Worm (Caenorhabditis elegans) whole organism, young adult: ENCODE measurements around the gene zfp-1.

Experiments used
- ama-1 ChIP-seq, 3 experiments: fragments of 150-350 bp in 1 of 3; sonication (generic microtip) in 2 of 3; optimal IDR thresholded peaks; 2 replicates each; lab custom pipeline; 2014 to 2018; ENCODE audit warnings: missing biosample characterization in 2 of 3, missing genetic modification characterization in 2 of 3, missing genetic modification reagents in 2 of 3
- die-1 ChIP-seq: sonication (generic microtip); optimal IDR thresholded peaks from 2 replicates; lab custom pipeline; 2016; ENCODE audit warnings: missing genotype, mild to moderate bottlenecking, missing genetic modification characterization, missing compliant biosample characterization
- dpff-1 ChIP-seq: sonication (generic microtip); optimal IDR thresholded peaks from 2 replicates; lab custom pipeline; 2017; ENCODE audit warnings: mild to moderate bottlenecking, missing genetic modification characterization, missing compliant biosample characterization
- hrde-1 ChIP-seq: sonication (generic microtip); optimal IDR thresholded peaks from 2 replicates; lab custom pipeline; 2016; ENCODE audit warnings: missing genetic modification characterization, mild to moderate bottlenecking, missing compliant biosample characterization, moderate library complexity, missing genotype, missing genetic modification reagents, borderline replicate concordance
- unc-130 ChIP-seq: sonication (generic microtip); optimal IDR thresholded peaks from 2 replicates; lab custom pipeline; 2016; ENCODE audit warnings: missing genetic modification reagents, missing genetic modification characterization, missing compliant biosample characterization

ce11 chrIII:8824556-8824955, 33.2 kb downstream of the zfp-1 start:
- TF ChIP-seq ama-1 (optimal IDR thresholded peaks at IDR 0.05; lab: Kevin White, UChicago) (no peak), ama-1 (GFP tag; optimal IDR thresholded peaks at IDR 0.05; lab: Kevin White, UChicago) (no peak), die-1 (tag; lab: Kevin White, UChicago) (no peak), unc-130 (GFP tag; lab: Kevin White, UChicago) (no peak), dpff-1 (tag; lab: Kevin White, UChicago) (no peak), hrde-1 (tag; lab: Kevin White, UChicago) (no peak)
